Fruit fly (Drosophila melanogaster) whole organism, prepupa: ENCODE measurements around the gene wrm1.

Experiments used
- Blimp-1 ChIP-seq: fragments of 200-800 bp; sonication (Bioruptor generic); optimal IDR thresholded peaks from 3 replicates; lab custom pipeline; 2017; ENCODE audit warnings: missing biosample characterization, missing genetic modification characterization, mild to moderate bottlenecking, moderate library complexity, missing genetic modification reagents
- CG11294 ChIP-seq: fragments of 200-800 bp; sonication (Bioruptor generic); IDR thresholded peaks from 2 replicates; pipeline ENCODE4 v1.3.6; 2022; ENCODE audit warnings: missing biosample characterization, missing genetic modification characterization
- CG11762 ChIP-seq: fragments of 200-800 bp; sonication (Bioruptor generic); optimal IDR thresholded peaks from 3 replicates; lab custom pipeline; 2016; ENCODE audit warnings: missing biosample characterization, missing genetic modification characterization; ENCODE audit not compliant: insufficient read depth
- CG11902 ChIP-seq: fragments of 200-800 bp; sonication (Bioruptor generic); optimal IDR thresholded peaks from 3 replicates; lab custom pipeline; 2016; ENCODE audit warnings: missing biosample characterization, missing genetic modification characterization
- CG15336 ChIP-seq: fragments of 200-800 bp; sonication (Bioruptor generic); IDR thresholded peaks from 2 replicates; pipeline ENCODE4 v1.3.6; 2022; ENCODE audit warnings: missing biosample characterization, missing genetic modification characterization
- CG1621 ChIP-seq: fragments of 200-800 bp; sonication (Bioruptor generic); optimal IDR thresholded peaks from 3 replicates; lab custom pipeline; 2018; ENCODE audit warnings: missing biosample characterization, mild to moderate bottlenecking, missing genetic modification characterization
- CG3032 ChIP-seq: fragments of 200-800 bp; optimal IDR thresholded peaks from 2 replicates; lab custom pipeline; 2019; ENCODE audit warnings: missing biosample characterization, mild to moderate bottlenecking, missing genetic modification characterization, moderate library complexity
- CG31627 ChIP-seq: fragments of 200-800 bp; sonication (Bioruptor generic); optimal IDR thresholded peaks from 3 replicates; lab custom pipeline; 2016; ENCODE audit warnings: missing biosample characterization, missing genetic modification characterization
- CG32006 ChIP-seq: fragments of 200-800 bp; sonication (Bioruptor generic); optimal IDR thresholded peaks from 3 replicates; lab custom pipeline; 2017; ENCODE audit warnings: missing biosample characterization, mild to moderate bottlenecking, missing genetic modification characterization
- CG3919 ChIP-seq: fragments of 200-800 bp; sonication (Bioruptor generic); optimal IDR thresholded peaks from 3 replicates; lab custom pipeline; 2016; ENCODE audit warnings: missing biosample characterization, missing genetic modification characterization
- CG4318 ChIP-seq: fragments of 200-800 bp; sonication (Bioruptor generic); optimal IDR thresholded peaks from 3 replicates; lab custom pipeline; 2017; ENCODE audit warnings: missing biosample characterization, mild to moderate bottlenecking, missing genetic modification characterization
- CG6163 ChIP-seq: fragments of 200-800 bp; sonication (Bioruptor generic); IDR thresholded peaks from 3 replicates; pipeline ENCODE4 v1.3.6; 2022; ENCODE audit warnings: missing biosample characterization, missing genetic modification characterization
- CG6276 ChIP-seq: fragments of 200-800 bp; sonication (Bioruptor generic); optimal IDR thresholded peaks from 2 replicates; lab custom pipeline; 2017; ENCODE audit warnings: missing biosample characterization, mild to moderate bottlenecking, missing genetic modification characterization
- CG6792 ChIP-seq: fragments of 200-800 bp; sonication (Bioruptor generic); optimal IDR thresholded peaks from 3 replicates; lab custom pipeline; 2016; ENCODE audit warnings: missing biosample characterization, missing genetic modification characterization
- CG6808 ChIP-seq: fragments of 200-800 bp; sonication (Bioruptor generic); optimal IDR thresholded peaks from 3 replicates; lab custom pipeline; 2017; ENCODE audit warnings: missing biosample characterization, missing genetic modification characterization, mild to moderate bottlenecking, moderate library complexity, missing genetic modification reagents
- CG7368 ChIP-seq: fragments of 200-800 bp; sonication (Bioruptor generic); optimal IDR thresholded peaks from 3 replicates; lab custom pipeline; 2016; ENCODE audit warnings: missing biosample characterization, missing genetic modification characterization
- CG8119 ChIP-seq: fragments of 200-800 bp; sonication (Bioruptor generic); IDR thresholded peaks from 3 replicates; pipeline ENCODE4 v1.3.6; 2022; ENCODE audit warnings: missing biosample characterization, missing genetic modification characterization
- CG8319 ChIP-seq: fragments of 200-800 bp; sonication (Bioruptor generic); optimal IDR thresholded peaks from 3 replicates; lab custom pipeline; 2016; ENCODE audit warnings: missing biosample characterization, missing genetic modification characterization
- CG8632 ChIP-seq: fragments of 200-800 bp; sonication (Bioruptor generic); optimal IDR thresholded peaks from 3 replicates; lab custom pipeline; 2016; ENCODE audit warnings: missing biosample characterization, missing genetic modification characterization
- CG9139 ChIP-seq: fragments of 200-800 bp; sonication (Bioruptor generic); optimal IDR thresholded peaks from 3 replicates; lab custom pipeline; 2017; ENCODE audit warnings: missing biosample characterization, mild to moderate bottlenecking, missing genetic modification characterization
- Eip75B ChIP-seq: fragments of 200-800 bp; sonication (Bioruptor generic); optimal IDR thresholded peaks from 3 replicates; lab custom pipeline; 2016; ENCODE audit warnings: missing biosample characterization, missing genetic modification characterization
- Eip78C ChIP-seq: fragments of 200-800 bp; sonication (Bioruptor generic); peaks from one replicate; lab custom pipeline; 2016; ENCODE audit warnings: missing biosample characterization, missing genetic modification characterization
- Eip93F ChIP-seq: fragments of 200-800 bp; sonication (Bioruptor generic); optimal IDR thresholded peaks from 2 replicates; lab custom pipeline; 2016; ENCODE audit warnings: missing biosample characterization, mild to moderate bottlenecking, missing genetic modification characterization
- Ets21C ChIP-seq: fragments of 200-800 bp; sonication (Bioruptor generic); optimal IDR thresholded peaks from 3 replicates; lab custom pipeline; 2016; ENCODE audit warnings: missing biosample characterization, missing genetic modification characterization
- Ets96B ChIP-seq: fragments of 200-800 bp; optimal IDR thresholded peaks from 2 replicates; lab custom pipeline; 2019; ENCODE audit warnings: missing biosample characterization, mild to moderate bottlenecking, missing genetic modification characterization, moderate library complexity
- Gug ChIP-seq: fragments of 200-800 bp; sonication (Bioruptor generic); IDR thresholded peaks from 2 replicates; pipeline ENCODE4 v1.3.6; 2022; ENCODE audit warnings: missing biosample characterization, missing genetic modification characterization
- Hr38 ChIP-seq: sonication (Bioruptor generic); optimal IDR thresholded peaks from 2 replicates; lab custom pipeline; 2016; ENCODE audit warnings: missing biosample characterization, missing genetic modification characterization
- Hr39 ChIP-seq: fragments of 200-800 bp; sonication (Bioruptor generic); optimal IDR thresholded peaks from 2 replicates; lab custom pipeline; 2016; ENCODE audit warnings: missing biosample characterization, missing genetic modification characterization
- Hr4 ChIP-seq: fragments of 200-800 bp; sonication (Bioruptor generic); optimal IDR thresholded peaks from 3 replicates; lab custom pipeline; 2016; ENCODE audit warnings: missing biosample characterization, missing genetic modification characterization
- Met ChIP-seq: fragments of 200-800 bp; sonication (Bioruptor generic); optimal IDR thresholded peaks from 3 replicates; lab custom pipeline; 2016; ENCODE audit warnings: missing biosample characterization, missing genetic modification characterization
- OdsH ChIP-seq: fragments of 200-800 bp; sonication (Bioruptor generic); optimal IDR thresholded peaks from 3 replicates; lab custom pipeline; 2016; ENCODE audit warnings: missing biosample characterization, missing genetic modification characterization
- Sox102F ChIP-seq: fragments of 200-800 bp; sonication (Bioruptor generic); optimal IDR thresholded peaks from 2 replicates; lab custom pipeline; 2016; ENCODE audit warnings: missing biosample characterization, mild to moderate bottlenecking, missing genetic modification characterization
- achi ChIP-seq: fragments of 200-800 bp; sonication (Bioruptor generic); optimal IDR thresholded peaks from 3 replicates; lab custom pipeline; 2016; ENCODE audit warnings: missing biosample characterization, missing genetic modification characterization
- cyc ChIP-seq: fragments of 200-800 bp; sonication (Bioruptor generic); optimal IDR thresholded peaks from 3 replicates; lab custom pipeline; 2016; ENCODE audit warnings: missing biosample characterization, missing genetic modification characterization
- dac ChIP-seq: fragments of 200-800 bp; sonication (Bioruptor generic); optimal IDR thresholded peaks from 2 replicates; lab custom pipeline; 2017; ENCODE audit warnings: missing biosample characterization, mild to moderate bottlenecking, missing genetic modification characterization
- dsx ChIP-seq: fragments of 200-800 bp; optimal IDR thresholded peaks from 3 replicates; lab custom pipeline; 2019; ENCODE audit warnings: missing biosample characterization, mild to moderate bottlenecking, missing genetic modification characterization, moderate library complexity; ENCODE audit not compliant: poor library complexity, severe bottlenecking
- eg ChIP-seq: fragments of 200-800 bp; sonication (Bioruptor generic); IDR thresholded peaks from 3 replicates; pipeline ENCODE4 v1.3.6; 2022; ENCODE audit warnings: missing biosample characterization, missing genetic modification characterization
- esn ChIP-seq: fragments of 200-800 bp; sonication (Bioruptor generic); optimal IDR thresholded peaks from 2 replicates; lab custom pipeline; 2016; ENCODE audit warnings: missing biosample characterization, mild to moderate bottlenecking, missing genetic modification characterization, moderate library complexity
- fd59A ChIP-seq: fragments of 200-800 bp; sonication (Bioruptor generic); optimal IDR thresholded peaks from 2 replicates; lab custom pipeline; 2017; ENCODE audit warnings: missing biosample characterization, mild to moderate bottlenecking, missing genetic modification characterization, missing genetic modification reagents
- fd85E ChIP-seq: fragments of 200-800 bp; sonication (Bioruptor generic); optimal IDR thresholded peaks from 3 replicates; lab custom pipeline; 2016; ENCODE audit warnings: missing biosample characterization, missing genetic modification characterization
- fkh ChIP-seq: fragments of 200-800 bp; sonication (Bioruptor generic); optimal IDR thresholded peaks from 3 replicates; lab custom pipeline; 2017; ENCODE audit warnings: missing biosample characterization, mild to moderate bottlenecking, missing genetic modification characterization, moderate library complexity
- lz ChIP-seq: fragments of 200-800 bp; sonication (Bioruptor generic); optimal IDR thresholded peaks from 3 replicates; lab custom pipeline; 2016; ENCODE audit warnings: missing biosample characterization, missing genetic modification characterization
- pdm3 ChIP-seq: fragments of 200-800 bp; sonication (Bioruptor generic); optimal IDR thresholded peaks from 3 replicates; lab custom pipeline; 2016; ENCODE audit warnings: missing biosample characterization, missing genetic modification characterization
- salr ChIP-seq, 2 experiments: fragments of 200-800 bp; sonication (Bioruptor generic); optimal IDR thresholded peaks; 3 replicates each; lab custom pipeline; 2016 to 2018; ENCODE audit warnings: missing biosample characterization in 2 of 2, missing genetic modification characterization in 2 of 2, mild to moderate bottlenecking in 1 of 2
- spab ChIP-seq: fragments of 200-800 bp; sonication (Bioruptor generic); optimal IDR thresholded peaks from 2 replicates; lab custom pipeline; 2017; ENCODE audit warnings: missing biosample characterization, mild to moderate bottlenecking, missing genetic modification characterization, missing genetic modification reagents
- ss ChIP-seq, 2 experiments: fragments of 200-800 bp; sonication (Bioruptor generic); optimal IDR thresholded peaks; 2 replicates in 1 of 2; 3 replicates in 1 of 2; lab custom pipeline; 2017 to 2018; ENCODE audit warnings: mild to moderate bottlenecking in 2 of 2, missing biosample characterization in 2 of 2, missing genetic modification characterization in 2 of 2, moderate library complexity in 1 of 2
- topi ChIP-seq: fragments of 200-800 bp; sonication (Bioruptor generic); optimal IDR thresholded peaks from 3 replicates; lab custom pipeline; 2016; ENCODE audit warnings: missing biosample characterization, missing genetic modification characterization

Gene wrm1

dm6 chr3L:7361095-7361522, 26.1 kb upstream of the wrm1 start (continued):
- TF ChIP-seq Ets96B (tag; lab: Kevin White, UChicago), result no peak
- TF ChIP-seq CG6792 (GFP tag; lab: Kevin White, UChicago), result no peak
- peak; percentile 64; the same call in 2 of the 3 replicates for TF ChIP-seq CG8119 (GFP tag; lab: Robert Waterston, UW)
- no peak for TF ChIP-seq cyc (GFP tag; lab: Kevin White, UChicago)
- no peak for TF ChIP-seq lz (GFP tag; lab: Kevin White, UChicago)
- no peak for TF ChIP-seq CG11762
- TF ChIP-seq eg (GFP tag; lab: Robert Waterston, UW), result peak; percentile 74; the same call in 2 of the 3 replicates
- peak; percentile 50 for TF ChIP-seq Hr4 (GFP tag; lab: Kevin White, UChicago)
- peak; percentile 28 for TF ChIP-seq spab (GFP tag; lab: Kevin White, UChicago)
- TF ChIP-seq Hr39 (GFP tag; lab: Kevin White, UChicago), result no peak
- no peak for TF ChIP-seq pdm3 (GFP tag; lab: Kevin White, UChicago)

- TF ChIP-seq salr (GFP tag; optimal IDR thresholded peaks at IDR 0.05; lab: Kevin White, UChicago) (no peak), Hr38 (no peak), Hr39 (GFP tag; lab: Kevin White, UChicago) (peak; percentile 39), Ets21C (GFP tag; lab: Kevin White, UChicago) (no peak), OdsH (GFP tag; lab: Kevin White, UChicago) (peak; percentile 50), CG15336 (GFP tag; lab: Robert Waterston, UW) (peak; percentile 57), CG32006 (GFP tag; lab: Kevin White, UChicago) (peak; percentile 43), CG31627 (GFP tag; lab: Kevin White, UChicago) (peak; percentile 34), CG1621 (tag; lab: Kevin White, UChicago) (peak; percentile 49), CG8119 (GFP tag; lab: Robert Waterston, UW) (no peak; the same call in 2 of the 3 replicates), spab (GFP tag; lab: Kevin White, UChicago) (no peak), fkh (GFP tag; lab: Kevin White, UChicago) (peak; percentile 26), Ets96B (tag; lab: Kevin White, UChicago) (no peak), esn (GFP tag; lab: Kevin White, UChicago) (peak; percentile 16), pdm3 (GFP tag; lab: Kevin White, UChicago) (no peak), Eip93F (GFP tag; lab: Kevin White, UChicago) (peak; percentile 55), dsx (no peak), eg (GFP tag; lab: Robert Waterston, UW) (peak; percentile 51; the same call in 2 of the 3 replicates), topi (GFP tag; lab: Kevin White, UChicago) (no peak), CG6276 (no peak), achi (GFP tag; lab: Kevin White, UChicago) (peak; percentile 49), ss (GFP tag; optimal IDR thresholded peaks at IDR 0.05; lab: Kevin White, UChicago) (no peak), lz (GFP tag; lab: Kevin White, UChicago) (no peak), CG3919 (GFP tag; lab: Kevin White, UChicago) (peak; percentile 17), CG6163 (peak; percentile 56; the same call in 2 of the 3 replicates), Met (GFP tag; lab: Kevin White, UChicago) (no peak), Blimp-1 (no peak), Hr4 (GFP tag; lab: Kevin White, UChicago) (no peak), CG11902 (GFP tag; lab: Kevin White, UChicago) (peak; percentile 2), fd85E (GFP tag; lab: Kevin White, UChicago) (no peak), CG4318 (no peak), CG8632 (GFP tag; lab: Kevin White, UChicago) (peak; percentile 56), CG7368 (no peak), CG6808 (peak; percentile 17), CG11294 (GFP tag; lab: Robert Waterston, UW) (no peak), CG8319 (GFP tag; lab: Kevin White, UChicago) (peak; percentile 96), CG9139 (GFP tag; lab: Kevin White, UChicago) (no peak), Gug (GFP tag; lab: Robert Waterston, UW) (no peak), CG11762 (no peak), fd59A (no peak), CG3032 (tag; lab: Kevin White, UChicago) (peak; percentile 38), Eip78C (peak; percentile 34), Eip75B (GFP tag; lab: Kevin White, UChicago) (no peak), Sox102F (no peak), dac (no peak)
These were observed 25.4 kb upstream of the wrm1 start, which contains the start of gene Sec63 for dm6 chr3L:7360324-7360852. TSS of gene Sec63 (plus strand) at chr3L:7360561.
